Worm (Caenorhabditis elegans) whole organism, early embryonic: ENCODE data around the gene T24B8.3.

ENCODE experiments used
- B0310.2 ChIP-seq: sonication (generic microtip); optimal IDR thresholded peaks from 2 replicates; lab custom pipeline; 2016; ENCODE audit warnings: mild to moderate bottlenecking, missing genetic modification characterization, missing compliant biosample characterization
- F13C5.2 ChIP-seq: sonication (generic microtip); optimal IDR thresholded peaks from 2 replicates; lab custom pipeline; 2017; ENCODE audit warnings: mild to moderate bottlenecking, missing genetic modification characterization, inconsistent platforms, missing compliant biosample characterization
- aly-1 ChIP-seq: sonication (generic microtip); optimal IDR thresholded peaks from 2 replicates; lab custom pipeline; 2016; ENCODE audit warnings: missing genetic modification characterization, missing compliant biosample characterization
- ama-1 ChIP-seq: fragments of 150-350 bp; optimal IDR thresholded peaks from 2 replicates; lab custom pipeline; 2014
- ceh-13 ChIP-seq: fragments of 200-800 bp; sonication (Bioruptor generic); optimal IDR thresholded peaks from 2 replicates; lab custom pipeline; 2018; ENCODE audit warnings: mild to moderate bottlenecking, missing genetic modification characterization, missing compliant biosample characterization
- ceh-36 ChIP-seq: sonication (generic microtip); optimal IDR thresholded peaks from 2 replicates; lab custom pipeline; 2016; ENCODE audit warnings: missing genetic modification characterization, inconsistent platforms, missing compliant biosample characterization
- ets-7 ChIP-seq: sonication (generic microtip); optimal IDR thresholded peaks from 2 replicates; lab custom pipeline; 2016; ENCODE audit warnings: missing genotype, missing genetic modification characterization, missing compliant biosample characterization
- flt-1 ChIP-seq: fragments of 200-800 bp; sonication (Bioruptor generic); IDR thresholded peaks from 2 replicates; pipeline ENCODE4 v1.3.6; 2022; ENCODE audit warnings: missing genetic modification characterization, missing compliant biosample characterization
- hmbx-1 ChIP-seq: sonication (generic microtip); optimal IDR thresholded peaks from 2 replicates; lab custom pipeline; 2016; ENCODE audit warnings: mild to moderate bottlenecking, missing genetic modification characterization, missing compliant biosample characterization
- hmg-4 ChIP-seq: fragments of 200-800 bp; sonication (Bioruptor generic); optimal IDR thresholded peaks from 2 replicates; lab custom pipeline; 2018; ENCODE audit warnings: mild to moderate bottlenecking, missing genetic modification characterization, missing compliant biosample characterization
- hnd-1 ChIP-seq: sonication (generic microtip); optimal IDR thresholded peaks from 2 replicates; lab custom pipeline; 2016; ENCODE audit warnings: missing genetic modification characterization, missing compliant biosample characterization
- pes-1 ChIP-seq: fragments of 200-800 bp; sonication (Bioruptor generic); IDR thresholded peaks from 2 replicates; pipeline ENCODE4 v1.3.6; 2022; ENCODE audit warnings: missing genetic modification reagents, missing genetic modification characterization, missing compliant biosample characterization
- scrt-1 ChIP-seq: fragments of 200-800 bp; sonication (Bioruptor generic); IDR thresholded peaks from 2 replicates; pipeline ENCODE4 v1.3.6; 2022; ENCODE audit warnings: missing genetic modification characterization, missing compliant biosample characterization
- sea-1 ChIP-seq: fragments of 200-800 bp; sonication (Bioruptor generic); conservative IDR thresholded peaks from 2 replicates; pipeline ENCODE4 v1.3.6; 2022; ENCODE audit warnings: missing genetic modification characterization, missing compliant biosample characterization
- tbx-11 ChIP-seq: fragments of 200-800 bp; sonication (Bioruptor generic); IDR thresholded peaks from 2 replicates; pipeline ENCODE4 v1.3.6; 2022; ENCODE audit warnings: missing genetic modification characterization, missing compliant biosample characterization
- tbx-37 ChIP-seq: fragments of 200-800 bp; sonication (Bioruptor generic); conservative IDR thresholded peaks from 2 replicates; pipeline ENCODE4 v1.3.6; 2022; ENCODE audit warnings: missing genetic modification reagents, missing genetic modification characterization, missing compliant biosample characterization
- tra-4 ChIP-seq: sonication (generic microtip); optimal IDR thresholded peaks from 2 replicates; lab custom pipeline; 2017; ENCODE audit warnings: missing genetic modification characterization, missing compliant biosample characterization

T24B8.3 gene

ce11 chrII:9099017-9099416, 38.1 kb upstream of the T24B8.3 start, which contains the start of gene T24H10.1:
Gene T24H10.1, plus strand, starts transcription at chrII:9099371.
- TF ChIP-seq F13C5.2 (tag; lab: Kevin White, UChicago) (peak; percentile 57), ceh-13 (GFP tag; lab: Kevin White, UChicago) (no peak), ceh-36 (tag; lab: Kevin White, UChicago) (peak; percentile 33)

ce11 chrII:9098505-9098904, 37.6 kb upstream of the T24B8.3 start, which contains the start of gene clh-5:
Gene clh-5, minus strand, starts transcription at chrII:9098605.
- no peak for TF ChIP-seq F13C5.2 (tag; lab: Kevin White, UChicago)
- no peak for TF ChIP-seq ets-7 (tag; lab: Kevin White, UChicago)
- no peak for TF ChIP-seq ama-1 (lab: Kevin White, UChicago)
- TF ChIP-seq tra-4 (tag; lab: Kevin White, UChicago) = no peak
- no peak for TF ChIP-seq tbx-11
- TF ChIP-seq ceh-13 (GFP tag; lab: Kevin White, UChicago) = no peak
- TF ChIP-seq hnd-1 (tag; lab: Kevin White, UChicago) = no peak
- no peak for TF ChIP-seq scrt-1 (GFP tag; lab: Robert Waterston, UW)
- no peak for TF ChIP-seq pes-1
- no peak for TF ChIP-seq hmg-4
- TF ChIP-seq ceh-36 (tag; lab: Kevin White, UChicago) = no peak
- no peak for TF ChIP-seq sea-1
- TF ChIP-seq hmbx-1 = no peak
- no peak for TF ChIP-seq B0310.2 (tag; lab: Kevin White, UChicago)
- TF ChIP-seq flt-1 (GFP tag; lab: Robert Waterston, UW) = no peak
- TF ChIP-seq tbx-37 (GFP tag; lab: Robert Waterston, UW) = no peak
- no peak for TF ChIP-seq aly-1 (tag; lab: Kevin White, UChicago)

- no peak for TF ChIP-seq hnd-1 (tag; lab: Kevin White, UChicago)
These were observed 36.4 kb upstream of the T24B8.3 start for ce11 chrII:9097302-9097701.

- no peak for TF ChIP-seq hmbx-1
- no peak for TF ChIP-seq hnd-1 (tag; lab: Kevin White, UChicago)
- TF ChIP-seq ama-1 (lab: Kevin White, UChicago) = no peak
- no peak for TF ChIP-seq aly-1 (tag; lab: Kevin White, UChicago)
- TF ChIP-seq F13C5.2 (tag; lab: Kevin White, UChicago) = no peak
- TF ChIP-seq tra-4 (tag; lab: Kevin White, UChicago) = no peak
- no peak for TF ChIP-seq scrt-1 (GFP tag; lab: Robert Waterston, UW)
- no peak for TF ChIP-seq tbx-11
- no peak for TF ChIP-seq hmg-4
- no peak for TF ChIP-seq ceh-36 (tag; lab: Kevin White, UChicago)
- TF ChIP-seq ets-7 (tag; lab: Kevin White, UChicago) = no peak
- no peak for TF ChIP-seq flt-1 (GFP tag; lab: Robert Waterston, UW)
- no peak for TF ChIP-seq B0310.2 (tag; lab: Kevin White, UChicago)
- no peak for TF ChIP-seq tbx-37 (GFP tag; lab: Robert Waterston, UW)
- no peak for TF ChIP-seq ceh-13 (GFP tag; lab: Kevin White, UChicago)
- no peak for TF ChIP-seq pes-1
- TF ChIP-seq sea-1 = no peak
These were observed 33.4 kb upstream of the T24B8.3 start for ce11 chrII:9094247-9094790.

ce11 chrII:9093584-9093983, 32.6 kb upstream of the T24B8.3 start, which contains the start of gene C07H4.1:
Gene C07H4.1, minus strand, starts transcription at chrII:9093684.
- TF ChIP-seq hmbx-1 (no peak), aly-1 (tag; lab: Kevin White, UChicago) (no peak), flt-1 (GFP tag; lab: Robert Waterston, UW) (no peak), hnd-1 (tag; lab: Kevin White, UChicago) (no peak), F13C5.2 (tag; lab: Kevin White, UChicago) (no peak), ets-7 (tag; lab: Kevin White, UChicago) (no peak), B0310.2 (tag; lab: Kevin White, UChicago) (no peak), tbx-11 (no peak), ceh-13 (GFP tag; lab: Kevin White, UChicago) (no peak), sea-1 (no peak), tbx-37 (GFP tag; lab: Robert Waterston, UW) (no peak), tra-4 (tag; lab: Kevin White, UChicago) (no peak), pes-1 (no peak), hmg-4 (no peak), scrt-1 (GFP tag; lab: Robert Waterston, UW) (no peak)

ce11 chrII:9092910-9093309, 32.0 kb upstream of the T24B8.3 start:
- TF ChIP-seq scrt-1 (GFP tag; lab: Robert Waterston, UW) (no peak), hmg-4 (no peak), tra-4 (tag; lab: Kevin White, UChicago) (no peak), ceh-36 (tag; lab: Kevin White, UChicago) (no peak), ets-7 (tag; lab: Kevin White, UChicago) (no peak), ama-1 (lab: Kevin White, UChicago) (no peak), flt-1 (GFP tag; lab: Robert Waterston, UW) (no peak), pes-1 (no peak), F13C5.2 (tag; lab: Kevin White, UChicago) (no peak), tbx-11 (no peak), B0310.2 (tag; lab: Kevin White, UChicago) (no peak)

ce11 chrII:9086308-9086707, 25.4 kb upstream of the T24B8.3 start, which contains the start of gene hlh-3:
Gene hlh-3, plus strand, starts transcription at chrII:9086608.
- TF ChIP-seq pes-1 (no peak), hmg-4 (no peak), ceh-13 (GFP tag; lab: Kevin White, UChicago) (no peak), ceh-36 (tag; lab: Kevin White, UChicago) (no peak), tra-4 (tag; lab: Kevin White, UChicago) (no peak), hnd-1 (tag; lab: Kevin White, UChicago) (no peak), hmbx-1 (no peak), scrt-1 (GFP tag; lab: Robert Waterston, UW) (no peak), sea-1 (no peak), tbx-37 (GFP tag; lab: Robert Waterston, UW) (no peak), aly-1 (tag; lab: Kevin White, UChicago) (no peak), ets-7 (tag; lab: Kevin White, UChicago) (no peak), F13C5.2 (tag; lab: Kevin White, UChicago) (no peak), flt-1 (GFP tag; lab: Robert Waterston, UW) (no peak), B0310.2 (tag; lab: Kevin White, UChicago) (no peak)
